Worm (Caenorhabditis elegans): ENCODE results near the gene T06E8.8.

DNA sequence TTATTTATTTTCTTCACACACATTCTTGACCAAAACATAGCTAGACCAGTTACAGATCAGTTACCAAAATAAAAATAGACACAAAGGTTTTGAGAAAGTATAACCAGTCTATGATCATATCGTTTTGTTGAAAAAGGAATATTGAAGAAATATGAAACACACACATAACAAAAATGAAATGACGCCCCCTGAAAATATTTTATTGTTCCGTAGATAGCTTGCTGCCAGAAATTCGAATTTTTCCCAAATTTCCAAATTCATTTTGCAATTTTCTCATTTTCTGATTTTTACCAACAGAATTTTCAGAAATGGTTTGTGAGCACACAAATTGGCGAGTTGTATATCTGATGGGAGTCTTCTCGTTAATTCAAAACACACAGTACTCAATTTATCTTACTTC is 31.9 kb downstream of the T06E8.8 start, which contains the start of gene F57A8.7:
- TF ChIP-seq ama-1 (optimal IDR thresholded peaks at IDR 0.05) (no peak), tbx-11 (GFP tag; IDR thresholded peaks at IDR 0.05) (no peak), B0310.2 (tag; optimal IDR thresholded peaks at IDR 0.05) (no peak), ceh-36 (tag; optimal IDR thresholded peaks at IDR 0.05) (no peak), scrt-1 (GFP tag; IDR thresholded peaks at IDR 0.05) (no peak), F13C5.2 (tag; optimal IDR thresholded peaks at IDR 0.05) (no peak), hmg-4 (GFP tag; optimal IDR thresholded peaks at IDR 0.05) (no peak), ets-7 (tag; optimal IDR thresholded peaks at IDR 0.05) (no peak), tbx-37 (GFP tag; conservative IDR thresholded peaks at IDR 0.05) (no peak)
